Fruit fly (Drosophila melanogaster): ENCODE measurements around the gene comt.

Gene comt

dm6 chrX:13214056-13214455 lies 44.8 kb upstream of the comt start (continued):
- TF ChIP-seq CG14014 (GFP tag; IDR thresholded peaks at IDR 0.05), result no peak
- TF ChIP-seq kay (GFP tag; optimal IDR thresholded peaks at IDR 0.05), result peak; percentile 46
- TF ChIP-seq CG7928 (GFP tag; optimal IDR thresholded peaks at IDR 0.05), result no peak
- peak; percentile 3 for TF ChIP-seq Bdp1 (GFP tag; optimal IDR thresholded peaks at IDR 0.05)
- TF ChIP-seq Fer2 (tag; optimal IDR thresholded peaks at IDR 0.05), result no peak
- no peak for TF ChIP-seq CG15479 (GFP tag; optimal IDR thresholded peaks at IDR 0.05)
- TF ChIP-seq CG30020 (tag; optimal IDR thresholded peaks at IDR 0.05), result no peak
- peak; percentile 33 for TF ChIP-seq CG2202 (tag; optimal IDR thresholded peaks at IDR 0.05)
- TF ChIP-seq gfzf (GFP tag; optimal IDR thresholded peaks at IDR 0.05), result no peak
- peak; percentile 70 for TF ChIP-seq Drgx (GFP tag; IDR thresholded peaks at IDR 0.05)
- TF ChIP-seq tna (GFP tag; IDR thresholded peaks at IDR 0.05; ENCODE audit: partially characterized antibody), result no peak
- TF ChIP-seq Hr3 (GFP tag; optimal IDR thresholded peaks at IDR 0.05), result peak; percentile 50
- TF ChIP-seq abd-A (tag; optimal IDR thresholded peaks at IDR 0.05), result no peak
- TF ChIP-seq nau (GFP tag; optimal IDR thresholded peaks at IDR 0.05), result peak; percentile 43
- TF ChIP-seq CG17829 (tag; optimal IDR thresholded peaks at IDR 0.05), result peak; percentile 47
- peak; percentile 46 for TF ChIP-seq CG17568 (GFP tag; optimal IDR thresholded peaks at IDR 0.05)
- peak; percentile 30 for TF ChIP-seq CG1233 (GFP tag; optimal IDR thresholded peaks at IDR 0.05)
- TF ChIP-seq CG17385 (GFP tag; optimal IDR thresholded peaks at IDR 0.05), result peak; percentile 55
- no peak for TF ChIP-seq fd64A (GFP tag; optimal IDR thresholded peaks at IDR 0.05)
- TF ChIP-seq CG5245 (GFP tag; optimal IDR thresholded peaks at IDR 0.05), result peak; percentile 40
- no peak for TF ChIP-seq CG34376 (GFP tag; optimal IDR thresholded peaks at IDR 0.05)
- TF ChIP-seq Atf6 (GFP tag; IDR thresholded peaks at IDR 0.05), result peak; percentile 70
- peak; percentile 59 for TF ChIP-seq CG16863 (GFP tag; optimal IDR thresholded peaks at IDR 0.05)
- TF ChIP-seq her (GFP tag; optimal IDR thresholded peaks at IDR 0.05), result peak; percentile 43
- TF ChIP-seq pb (GFP tag; optimal IDR thresholded peaks at IDR 0.05), result peak; percentile 42
- peak; percentile 62; the same call in 1 of the 3 replicates for TF ChIP-seq ken (GFP tag; IDR thresholded peaks at IDR 0.05)
- peak; percentile 52 for TF ChIP-seq CG3281 (GFP tag; optimal IDR thresholded peaks at IDR 0.05)
- peak; percentile 77 for TF ChIP-seq chm (GFP tag; IDR thresholded peaks at IDR 0.05)
- peak; percentile 51 for TF ChIP-seq CG4820 (GFP tag; optimal IDR thresholded peaks at IDR 0.05)
- no peak for TF ChIP-seq CG6175 (GFP tag; IDR thresholded peaks at IDR 0.05)
- peak; percentile 38 for TF ChIP-seq caup (GFP tag; optimal IDR thresholded peaks at IDR 0.05; ENCODE audit: severe bottlenecking)
- TF ChIP-seq CG12769 (tag; optimal IDR thresholded peaks at IDR 0.05), result peak; percentile 45
- TF ChIP-seq Mrtf (GFP tag; IDR thresholded peaks at IDR 0.05), result peak; percentile 64; the same call in 2 of the 3 replicates
- peak; percentile 19 for TF ChIP-seq CG6813 (GFP tag; optimal IDR thresholded peaks at IDR 0.05)
- no peak for TF ChIP-seq CG11093 (GFP tag; IDR thresholded peaks at IDR 0.05)
- TF ChIP-seq CG13775 (GFP tag; optimal IDR thresholded peaks at IDR 0.05), result peak; percentile 57
- TF ChIP-seq CG11398 (GFP tag; optimal IDR thresholded peaks at IDR 0.05), result peak; percentile 33
- no peak for TF ChIP-seq hb (GFP tag; IDR thresholded peaks at IDR 0.05; ENCODE audit: partially characterized antibody)
- no peak for TF ChIP-seq danr (GFP tag; IDR thresholded peaks at IDR 0.05)
- TF ChIP-seq BEAF-32 (GFP tag; optimal IDR thresholded peaks at IDR 0.05), result no peak
- peak; percentile 80 for TF ChIP-seq Hsf (GFP tag; optimal IDR thresholded peaks at IDR 0.05)
- TF ChIP-seq CG8944 (GFP tag; optimal IDR thresholded peaks at IDR 0.05), result peak; percentile 71
- TF ChIP-seq sens (GFP tag), result peak; percentile 94
- peak; percentile 13 for TF ChIP-seq CG13296 (GFP tag; optimal IDR thresholded peaks at IDR 0.05)
- peak; percentile 2 for TF ChIP-seq nom (GFP tag; optimal IDR thresholded peaks at IDR 0.05)
- no peak for TF ChIP-seq CG4328 (GFP tag; optimal IDR thresholded peaks at IDR 0.05)
- no peak for TF ChIP-seq sc (optimal IDR thresholded peaks at IDR 0.05)
- peak; percentile 24 for TF ChIP-seq sc (GFP tag; optimal IDR thresholded peaks at IDR 0.05)
- peak; percentile 45; the same call in 1 of the 2 replicates for TF ChIP-seq CG11247 (GFP tag; IDR thresholded peaks at IDR 0.05)
- TF ChIP-seq sug (tag; optimal IDR thresholded peaks at IDR 0.05), result no peak
- TF ChIP-seq CG6765 (GFP tag; optimal IDR thresholded peaks at IDR 0.05), result no peak
